Worm (Caenorhabditis elegans): Measurements from ENCODE around the gene lpr-4.

The lpr-4 gene

ce11 chrX:11085162-11085561 is 20.2 kb downstream of the lpr-4 start, which contains the start of gene W04G3.7:
TSS of gene W04G3.7 (minus strand) at chrX:11085262.
- TF ChIP-seq elt-1 (tag; optimal IDR thresholded peaks at IDR 0.05; ENCODE audit: borderline replicate concordance, insufficient read depth) (no peak), nhr-2 (tag; optimal IDR thresholded peaks at IDR 0.05) (no peak), lsy-2 (tag; optimal IDR thresholded peaks at IDR 0.05) (no peak), nhr-76 (tag; optimal IDR thresholded peaks at IDR 0.05) (no peak), unc-39 (tag; optimal IDR thresholded peaks at IDR 0.05) (no peak), nhr-28 (tag; optimal IDR thresholded peaks at IDR 0.05) (no peak), ces-1 (GFP tag; optimal IDR thresholded peaks at IDR 0.05) (no peak), elt-3 (tag; optimal IDR thresholded peaks at IDR 0.05) (no peak), sptf-1 (tag; optimal IDR thresholded peaks at IDR 0.05) (no peak), M03D4.4 (tag; optimal IDR thresholded peaks at IDR 0.05) (no peak), lin-13 (tag; optimal IDR thresholded peaks at IDR 0.05) (no peak), ham-2 (GFP tag; optimal IDR thresholded peaks at IDR 0.05) (no peak), unc-62 (GFP tag; optimal IDR thresholded peaks at IDR 0.05) (no peak), mls-2 (tag; optimal IDR thresholded peaks at IDR 0.05) (no peak), sem-2 (GFP tag; optimal IDR thresholded peaks at IDR 0.05) (no peak), blmp-1 (tag; optimal IDR thresholded peaks at IDR 0.05) (no peak), lin-32 (GFP tag; optimal IDR thresholded peaks at IDR 0.05) (no peak)

ce11 chrX:11088952-11089351 is 24.0 kb downstream of the lpr-4 start, which contains the start of gene W04G3.11:
TSS of gene W04G3.11 (plus strand) at chrX:11089195.
- TF ChIP-seq pha-4 (tag; optimal IDR thresholded peaks at IDR 0.05) (no peak), lsy-2 (tag; optimal IDR thresholded peaks at IDR 0.05) (no peak), unc-62 (GFP tag; optimal IDR thresholded peaks at IDR 0.05) (no peak), sem-2 (GFP tag; optimal IDR thresholded peaks at IDR 0.05) (no peak), mls-2 (tag; optimal IDR thresholded peaks at IDR 0.05) (no peak), ceh-43 (GFP tag; optimal IDR thresholded peaks at IDR 0.05) (no peak), elt-3 (tag; optimal IDR thresholded peaks at IDR 0.05) (no peak)

- no peak for TF ChIP-seq sem-2 (GFP tag; optimal IDR thresholded peaks at IDR 0.05)
- peak; percentile 11 for TF ChIP-seq ceh-43 (GFP tag; optimal IDR thresholded peaks at IDR 0.05)
- peak; percentile 73 for TF ChIP-seq elt-1 (tag; optimal IDR thresholded peaks at IDR 0.05; ENCODE audit: borderline replicate concordance, insufficient read depth)
- peak; percentile 19 for TF ChIP-seq tbx-8 (GFP tag; optimal IDR thresholded peaks at IDR 0.05)
- TF ChIP-seq nhr-76 (tag; optimal IDR thresholded peaks at IDR 0.05): peak; percentile 53
- peak; percentile 93 for TF ChIP-seq cnd-1 (tag; optimal IDR thresholded peaks at IDR 0.05)
- peak; percentile 93 for TF ChIP-seq mab-5 (tag; optimal IDR thresholded peaks at IDR 0.05)
- TF ChIP-seq lin-13 (tag; optimal IDR thresholded peaks at IDR 0.05): peak; percentile 94
- peak; percentile 99 for TF ChIP-seq ces-1 (GFP tag; optimal IDR thresholded peaks at IDR 0.05)
- peak; percentile 99 for TF ChIP-seq mep-1 (tag; optimal IDR thresholded peaks at IDR 0.05)
- peak; percentile 91 for TF ChIP-seq lsy-2 (tag; optimal IDR thresholded peaks at IDR 0.05)
- TF ChIP-seq M03D4.4 (tag; optimal IDR thresholded peaks at IDR 0.05): peak; percentile 82
- TF ChIP-seq bed-3 (GFP tag; optimal IDR thresholded peaks at IDR 0.05): peak; percentile 30
- no peak for TF ChIP-seq flh-1 (GFP tag; optimal IDR thresholded peaks at IDR 0.05)
- peak; percentile 91 for TF ChIP-seq ceh-39 (tag; optimal IDR thresholded peaks at IDR 0.05)
- TF ChIP-seq unc-62 (GFP tag; optimal IDR thresholded peaks at IDR 0.05): peak; percentile 97
- peak; percentile 99 for TF ChIP-seq pha-4 (tag; optimal IDR thresholded peaks at IDR 0.05)
- TF ChIP-seq drap-1 (GFP tag; optimal IDR thresholded peaks at IDR 0.05): peak; percentile 98
- peak; percentile 65 for TF ChIP-seq ceh-83 (GFP tag; optimal IDR thresholded peaks at IDR 0.05)
- TF ChIP-seq elt-3 (tag; optimal IDR thresholded peaks at IDR 0.05): peak; percentile 96
- no peak for TF ChIP-seq zip-8 (tag; optimal IDR thresholded peaks at IDR 0.05)
- TF ChIP-seq nhr-28 (tag; optimal IDR thresholded peaks at IDR 0.05): peak; percentile 79
- no peak for TF ChIP-seq ham-2 (GFP tag; optimal IDR thresholded peaks at IDR 0.05)
- peak; percentile 82 for TF ChIP-seq unc-120 (tag; optimal IDR thresholded peaks at IDR 0.05; ENCODE audit: poor library complexity, severe bottlenecking)
- TF ChIP-seq blmp-1 (tag; optimal IDR thresholded peaks at IDR 0.05): peak; percentile 58
- peak; percentile 100 for TF ChIP-seq nhr-12 (tag; optimal IDR thresholded peaks at IDR 0.05)
- peak; percentile 100 for TF ChIP-seq nhr-237 (tag; optimal IDR thresholded peaks at IDR 0.05)
- TF ChIP-seq lin-32 (GFP tag; optimal IDR thresholded peaks at IDR 0.05): peak; percentile 83
- peak; percentile 94 for TF ChIP-seq unc-39 (tag; optimal IDR thresholded peaks at IDR 0.05)
- peak; percentile 73 for TF ChIP-seq nhr-2 (tag; optimal IDR thresholded peaks at IDR 0.05)
- TF ChIP-seq mls-2 (tag; optimal IDR thresholded peaks at IDR 0.05): peak; percentile 93
- TF ChIP-seq ztf-11 (tag; optimal IDR thresholded peaks at IDR 0.05): peak; percentile 98
- peak; percentile 92 for TF ChIP-seq hlh-1 (tag; optimal IDR thresholded peaks at IDR 0.05)
- TF ChIP-seq sptf-1 (tag; optimal IDR thresholded peaks at IDR 0.05): peak; percentile 93
- TF ChIP-seq snpc-4 (tag; optimal IDR thresholded peaks at IDR 0.05): no peak
These were observed 29.2 kb downstream of the lpr-4 start for ce11 chrX:11093985-11094593.

All from whole organism, mixed stage, embryonic.